Worm (Caenorhabditis elegans) whole organism, L2 larva: ENCODE data around the gene C03B1.14.

Experiments used
- ceh-16 ChIP-seq: fragments of 150-350 bp; optimal IDR thresholded peaks from 2 replicates; lab custom pipeline; 2014; ENCODE audit warnings: missing biosample characterization, missing genetic modification characterization
- ceh-82 ChIP-seq: fragments of 150-350 bp; optimal IDR thresholded peaks from 2 replicates; lab custom pipeline; 2014; ENCODE audit warnings: missing biosample characterization, missing genetic modification characterization
- nhr-10 ChIP-seq: sonication (generic microtip); optimal IDR thresholded peaks from 2 replicates; lab custom pipeline; 2017; ENCODE audit warnings: missing biosample characterization, missing genetic modification characterization
- nhr-237 ChIP-seq: fragments of 150-350 bp; optimal IDR thresholded peaks from 2 replicates; lab custom pipeline; 2014; ENCODE audit warnings: missing biosample characterization, missing genetic modification characterization
- sma-9 ChIP-seq, 2 experiments: fragments of 150-350 bp in 1 of 2; sonication (generic microtip) in 1 of 2; optimal IDR thresholded peaks; 2 replicates each; lab custom pipeline; 2014 to 2016; ENCODE audit warnings: missing genetic modification characterization in 2 of 2, mild to moderate bottlenecking in 1 of 2, missing biosample characterization in 1 of 2, missing compliant biosample characterization in 1 of 2, missing genetic modification reagents in 1 of 2, moderate library complexity in 1 of 2
- unc-62 ChIP-seq: fragments of 150-350 bp; optimal IDR thresholded peaks from 2 replicates; lab custom pipeline; 2014; ENCODE audit warnings: missing biosample characterization, missing genetic modification reagents, missing genetic modification characterization

DNA sequence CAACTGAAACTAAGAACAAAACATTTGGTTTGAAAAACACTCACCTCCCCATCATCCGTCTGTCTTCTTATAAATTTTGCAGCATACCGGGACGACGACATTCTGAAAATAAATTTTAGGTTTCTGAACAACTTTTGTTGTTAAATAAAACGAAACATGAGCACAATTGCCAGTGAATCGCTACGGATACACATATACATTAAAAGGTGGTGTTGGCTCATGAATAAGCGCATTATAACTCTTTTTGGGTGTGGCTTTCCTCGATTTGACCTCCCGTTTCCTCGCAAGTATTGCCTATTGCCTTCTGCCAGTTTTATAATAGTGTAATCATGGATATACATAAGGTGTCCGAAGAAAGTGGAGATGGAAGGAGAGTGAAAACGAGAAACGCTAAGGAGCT lies 30.9 kb upstream of the C03B1.14 start, which contains the start of gene igcm-2:
- TF ChIP-seq nhr-237 (tag; lab: Kevin White, UChicago) (no peak), ceh-16 (tag; lab: Kevin White, UChicago) (no peak), sma-9 (GFP tag; optimal IDR thresholded peaks at IDR 0.05; lab: Kevin White, UChicago) (no peak), sma-9 (tag; optimal IDR thresholded peaks at IDR 0.05; lab: Kevin White, UChicago) (no peak), unc-62 (GFP tag; lab: Kevin White, UChicago) (no peak), nhr-10 (tag; lab: Kevin White, UChicago) (no peak), ceh-82 (tag; lab: Kevin White, UChicago) (no peak)
